Worm (Caenorhabditis elegans) whole organism, mixed stage, embryonic: ENCODE results near the gene rpl-16.

ENCODE experiments used
- M03D4.4 ChIP-seq: sonication (generic microtip); optimal IDR thresholded peaks from 2 replicates; lab custom pipeline; 2017; ENCODE audit warnings: mild to moderate bottlenecking, missing genetic modification characterization, missing compliant biosample characterization
- bed-3 ChIP-seq: fragments of 200-800 bp; sonication (Bioruptor generic); optimal IDR thresholded peaks from 3 replicates; lab custom pipeline; 2018; ENCODE audit warnings: mild to moderate bottlenecking, missing genetic modification characterization, moderate library complexity, missing compliant biosample characterization
- blmp-1 ChIP-seq: fragments of 150-350 bp; optimal IDR thresholded peaks from 2 replicates; lab custom pipeline; 2014; ENCODE audit warnings: missing biosample characterization, missing genetic modification characterization
- ceh-39 ChIP-seq: fragments of 150-350 bp; optimal IDR thresholded peaks from 2 replicates; lab custom pipeline; 2014; ENCODE audit warnings: missing biosample characterization, missing genetic modification characterization
- ceh-43 ChIP-seq: fragments of 200-800 bp; sonication (Bioruptor generic); optimal IDR thresholded peaks from 2 replicates; lab custom pipeline; 2018; ENCODE audit warnings: mild to moderate bottlenecking, missing genetic modification characterization, moderate library complexity, missing compliant biosample characterization
- ceh-83 ChIP-seq: fragments of 200-800 bp; sonication (Bioruptor generic); optimal IDR thresholded peaks from 2 replicates; lab custom pipeline; 2018; ENCODE audit warnings: mild to moderate bottlenecking, missing genetic modification characterization, missing compliant biosample characterization
- ces-1 ChIP-seq: fragments of 150-350 bp; optimal IDR thresholded peaks from 2 replicates; lab custom pipeline; 2014; ENCODE audit warnings: missing biosample characterization, missing genetic modification reagents, missing genetic modification characterization
- cnd-1 ChIP-seq: fragments of 200-800 bp; sonication (Bioruptor generic); optimal IDR thresholded peaks from 2 replicates; lab custom pipeline; 2018; ENCODE audit warnings: mild to moderate bottlenecking, missing genetic modification characterization, missing compliant biosample characterization
- drap-1 ChIP-seq: fragments of 200-800 bp; sonication (Bioruptor generic); optimal IDR thresholded peaks from 3 replicates; lab custom pipeline; 2018; ENCODE audit warnings: mild to moderate bottlenecking, missing genetic modification characterization, missing compliant biosample characterization
- elt-1 ChIP-seq: sonication (generic microtip); optimal IDR thresholded peaks from 2 replicates; lab custom pipeline; 2017; ENCODE audit warnings: missing genetic modification characterization, mild to moderate bottlenecking, missing compliant biosample characterization, antibody characterized with exemption, moderate library complexity, borderline replicate concordance; ENCODE audit not compliant: insufficient read depth
- elt-3 ChIP-seq: fragments of 150-350 bp; optimal IDR thresholded peaks from 2 replicates; lab custom pipeline; 2014; ENCODE audit warnings: missing biosample characterization, missing genetic modification characterization
- flh-1 ChIP-seq: fragments of 200-800 bp; sonication (Bioruptor generic); optimal IDR thresholded peaks from 2 replicates; lab custom pipeline; 2018; ENCODE audit warnings: mild to moderate bottlenecking, missing genetic modification characterization, moderate library complexity, missing compliant biosample characterization
- ham-2 ChIP-seq: fragments of 200-800 bp; sonication (Bioruptor generic); optimal IDR thresholded peaks from 2 replicates; lab custom pipeline; 2018; ENCODE audit warnings: mild to moderate bottlenecking, missing genetic modification characterization, missing compliant biosample characterization
- hlh-1 ChIP-seq: fragments of 150-350 bp; optimal IDR thresholded peaks from 2 replicates; lab custom pipeline; 2014; ENCODE audit warnings: missing biosample characterization, missing genetic modification reagents, missing genetic modification characterization
- lin-13 ChIP-seq: fragments of 150-350 bp; optimal IDR thresholded peaks from 2 replicates; lab custom pipeline; 2014; ENCODE audit warnings: missing biosample characterization, missing genetic modification characterization
- lin-32 ChIP-seq: fragments of 200-800 bp; sonication (Bioruptor generic); optimal IDR thresholded peaks from 2 replicates; lab custom pipeline; 2018; ENCODE audit warnings: mild to moderate bottlenecking, missing genetic modification characterization, missing compliant biosample characterization
- lsy-2 ChIP-seq: fragments of 150-350 bp; optimal IDR thresholded peaks from 2 replicates; lab custom pipeline; 2014; ENCODE audit warnings: missing biosample characterization, missing genetic modification characterization
- mab-5 ChIP-seq: fragments of 150-350 bp; optimal IDR thresholded peaks from 2 replicates; lab custom pipeline; 2014; ENCODE audit warnings: missing biosample characterization, missing genetic modification characterization
- mep-1 ChIP-seq: fragments of 150-350 bp; optimal IDR thresholded peaks from 2 replicates; lab custom pipeline; 2017; ENCODE audit warnings: missing biosample characterization, missing genetic modification reagents, missing genetic modification characterization, inconsistent platforms
- mls-2 ChIP-seq: sonication (generic microtip); optimal IDR thresholded peaks from 2 replicates; lab custom pipeline; 2016; ENCODE audit warnings: mild to moderate bottlenecking, missing genetic modification characterization, moderate library complexity, missing compliant biosample characterization
- nhr-12 ChIP-seq: fragments of 150-350 bp; optimal IDR thresholded peaks from 2 replicates; lab custom pipeline; 2014; ENCODE audit warnings: missing biosample characterization, missing genetic modification characterization
- nhr-2 ChIP-seq: fragments of 150-350 bp; optimal IDR thresholded peaks from 2 replicates; lab custom pipeline; 2014; ENCODE audit warnings: missing biosample characterization, missing genetic modification characterization
- nhr-237 ChIP-seq: fragments of 150-350 bp; optimal IDR thresholded peaks from 2 replicates; lab custom pipeline; 2014; ENCODE audit warnings: missing biosample characterization, missing genetic modification characterization
- nhr-28 ChIP-seq: fragments of 150-350 bp; optimal IDR thresholded peaks from 2 replicates; lab custom pipeline; 2014; ENCODE audit warnings: missing biosample characterization, missing genetic modification characterization
- nhr-76 ChIP-seq: sonication (generic microtip); optimal IDR thresholded peaks from 2 replicates; lab custom pipeline; 2017; ENCODE audit warnings: missing biosample characterization, missing genetic modification characterization
- pha-4 ChIP-seq: fragments of 150-350 bp; optimal IDR thresholded peaks from 2 replicates; lab custom pipeline; 2018; ENCODE audit warnings: missing biosample characterization, missing genetic modification reagents, missing genetic modification characterization
- sem-2 ChIP-seq: fragments of 200-800 bp; sonication (Bioruptor generic); optimal IDR thresholded peaks from 2 replicates; lab custom pipeline; 2018; ENCODE audit warnings: mild to moderate bottlenecking, missing genetic modification characterization, missing compliant biosample characterization
- snpc-4 ChIP-seq: fragments of 150-350 bp; optimal IDR thresholded peaks from 2 replicates; lab custom pipeline; 2014; ENCODE audit warnings: missing biosample characterization, missing genetic modification characterization
- sptf-1 ChIP-seq: sonication (generic microtip); optimal IDR thresholded peaks from 2 replicates; lab custom pipeline; 2017; ENCODE audit warnings: mild to moderate bottlenecking, missing genetic modification characterization, moderate library complexity, missing compliant biosample characterization
- tbx-8 ChIP-seq: fragments of 200-800 bp; sonication (Bioruptor generic); optimal IDR thresholded peaks from 2 replicates; lab custom pipeline; 2018; ENCODE audit warnings: mild to moderate bottlenecking, missing genetic modification characterization, moderate library complexity, missing compliant biosample characterization
- unc-120 ChIP-seq: sonication (generic microtip); optimal IDR thresholded peaks from 2 replicates; lab custom pipeline; 2017; ENCODE audit warnings: missing genetic modification characterization, missing compliant biosample characterization; ENCODE audit not compliant: poor library complexity, severe bottlenecking
- unc-39 ChIP-seq: fragments of 150-350 bp; optimal IDR thresholded peaks from 2 replicates; lab custom pipeline; 2014; ENCODE audit warnings: missing biosample characterization, missing genetic modification characterization
- unc-62 ChIP-seq: fragments of 150-350 bp; optimal IDR thresholded peaks from 2 replicates; lab custom pipeline; 2014; ENCODE audit warnings: missing biosample characterization, missing genetic modification reagents, missing genetic modification characterization
- zip-8 ChIP-seq: fragments of 150-350 bp; optimal IDR thresholded peaks from 2 replicates; lab custom pipeline; 2014; ENCODE audit warnings: missing biosample characterization, missing genetic modification characterization
- ztf-11 ChIP-seq: fragments of 150-350 bp; optimal IDR thresholded peaks from 2 replicates; lab custom pipeline; 2014; ENCODE audit warnings: missing biosample characterization, missing genetic modification characterization

The rpl-16 gene

DNA sequence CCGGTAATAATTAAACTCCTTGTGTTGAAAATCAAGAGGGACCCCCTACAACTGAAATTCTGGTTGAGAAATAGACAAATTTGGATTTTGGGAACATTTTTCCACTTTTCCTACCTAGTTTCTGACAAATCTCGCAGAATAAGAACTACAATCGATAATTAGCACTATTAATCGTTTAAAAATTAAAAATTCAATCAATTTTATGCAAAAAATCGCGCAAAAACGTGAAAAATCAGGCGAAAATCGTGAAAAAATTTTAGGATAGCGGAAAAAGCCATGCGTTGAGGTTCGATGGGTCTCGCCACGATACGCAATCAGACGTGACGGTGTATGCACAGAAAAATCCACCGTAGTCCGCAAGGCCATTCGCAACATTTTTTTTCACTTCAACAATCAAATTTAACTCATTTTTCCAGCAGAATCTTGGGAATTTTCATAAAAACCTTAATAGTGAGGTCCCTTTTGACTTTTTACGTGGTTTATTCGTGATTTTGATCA, 1.7 kb upstream of the rpl-16 start, which contains the start of gene lias-1:
Gene lias-1, minus strand, starts transcription at position 51 of the 498 bp plus-strand sequence.
- TF ChIP-seq lsy-2 (tag; lab: Kevin White, UChicago) (peak; percentile 96), ceh-83 (GFP tag; lab: Kevin White, UChicago) (no peak), ces-1 (GFP tag; lab: Kevin White, UChicago) (peak; percentile 61), elt-3 (tag; lab: Kevin White, UChicago) (no peak), mls-2 (tag; lab: Kevin White, UChicago) (no peak), pha-4 (peak; percentile 87), lin-32 (GFP tag; lab: Kevin White, UChicago) (no peak), unc-62 (no peak), nhr-12 (tag; lab: Kevin White, UChicago) (no peak), M03D4.4 (peak; percentile 62), snpc-4 (tag; lab: Kevin White, UChicago) (no peak), unc-39 (tag; lab: Kevin White, UChicago) (no peak), ham-2 (GFP tag; lab: Kevin White, UChicago) (peak; percentile 58), nhr-2 (no peak), nhr-237 (tag; lab: Kevin White, UChicago) (peak; percentile 64), flh-1 (GFP tag; lab: Kevin White, UChicago) (no peak), tbx-8 (GFP tag; lab: Kevin White, UChicago) (peak; percentile 58), ztf-11 (tag; lab: Kevin White, UChicago) (peak; percentile 15), sem-2 (GFP tag; lab: Kevin White, UChicago) (no peak), unc-120 (tag; lab: Kevin White, UChicago) (peak; percentile 58), blmp-1 (tag; lab: Kevin White, UChicago) (no peak), bed-3 (GFP tag; lab: Kevin White, UChicago) (no peak), ceh-43 (GFP tag; lab: Kevin White, UChicago) (peak; percentile 31), ceh-39 (tag; lab: Kevin White, UChicago) (no peak), cnd-1 (no peak), hlh-1 (tag; lab: Kevin White, UChicago) (peak; percentile 80), nhr-28 (tag; lab: Kevin White, UChicago) (no peak), lin-13 (tag; lab: Kevin White, UChicago) (peak; percentile 86), mep-1 (tag; lab: Kevin White, UChicago) (peak; percentile 92), sptf-1 (tag; lab: Kevin White, UChicago) (peak; percentile 81), mab-5 (tag; lab: Kevin White, UChicago) (no peak), zip-8 (tag; lab: Kevin White, UChicago) (no peak), nhr-76 (tag; lab: Kevin White, UChicago) (no peak), drap-1 (GFP tag; lab: Kevin White, UChicago) (no peak), elt-1 (tag; lab: Kevin White, UChicago) (no peak)

ce11 chrIII:3504239-3504638, 835 bp upstream of the rpl-16 start:
- TF ChIP-seq tbx-8 (GFP tag; lab: Kevin White, UChicago): no peak
- TF ChIP-seq lsy-2 (tag; lab: Kevin White, UChicago): no peak
- TF ChIP-seq nhr-2: no peak
- TF ChIP-seq snpc-4 (tag; lab: Kevin White, UChicago): no peak
- TF ChIP-seq nhr-76 (tag; lab: Kevin White, UChicago): no peak
- no peak for TF ChIP-seq cnd-1
- TF ChIP-seq bed-3 (GFP tag; lab: Kevin White, UChicago): no peak
- no peak for TF ChIP-seq lin-32 (GFP tag; lab: Kevin White, UChicago)
- no peak for TF ChIP-seq sem-2 (GFP tag; lab: Kevin White, UChicago)
- TF ChIP-seq sptf-1 (tag; lab: Kevin White, UChicago): no peak
- no peak for TF ChIP-seq nhr-237 (tag; lab: Kevin White, UChicago)
- TF ChIP-seq M03D4.4: no peak
- TF ChIP-seq flh-1 (GFP tag; lab: Kevin White, UChicago): no peak
- TF ChIP-seq mls-2 (tag; lab: Kevin White, UChicago): no peak
- no peak for TF ChIP-seq ces-1 (GFP tag; lab: Kevin White, UChicago)
- TF ChIP-seq hlh-1 (tag; lab: Kevin White, UChicago): no peak
- TF ChIP-seq ztf-11 (tag; lab: Kevin White, UChicago): no peak
- TF ChIP-seq elt-3 (tag; lab: Kevin White, UChicago): no peak
- TF ChIP-seq mab-5 (tag; lab: Kevin White, UChicago): no peak
- TF ChIP-seq unc-120 (tag; lab: Kevin White, UChicago): no peak
